Worm (Caenorhabditis elegans): ENCODE measurements around the gene F44E2.7.

ce11 chrIII:8827128-8827527 lies 21.1 kb downstream of the F44E2.7 start, which contains the start of gene F54F2.9:
- TF ChIP-seq ztf-11 (tag; optimal IDR thresholded peaks at IDR 0.05): no peak
- no peak for TF ChIP-seq unc-55 (GFP tag; optimal IDR thresholded peaks at IDR 0.05)
- no peak for TF ChIP-seq sma-3 (GFP tag; optimal IDR thresholded peaks at IDR 0.05)
- TF ChIP-seq R02D3.7 (tag; optimal IDR thresholded peaks at IDR 0.05): no peak
- no peak for TF ChIP-seq lin-39 (tag; optimal IDR thresholded peaks at IDR 0.05)
- no peak for TF ChIP-seq ceh-82 (tag; optimal IDR thresholded peaks at IDR 0.05)
- TF ChIP-seq lsy-2 (tag; optimal IDR thresholded peaks at IDR 0.05): no peak
- no peak for TF ChIP-seq F13H6.1 (tag; optimal IDR thresholded peaks at IDR 0.05)
- TF ChIP-seq ama-1 (optimal IDR thresholded peaks at IDR 0.05): no peak
- TF ChIP-seq ceh-16 (tag; optimal IDR thresholded peaks at IDR 0.05): no peak

All from whole organism, L2 larva.